Worm (Caenorhabditis elegans) whole organism, young adult: ENCODE measurements around the gene pelo-1.

Experiments used
- B0336.3 ChIP-seq: fragments of 200-800 bp; sonication (Bioruptor generic); IDR thresholded peaks from 2 replicates; pipeline ENCODE4 v1.3.6; 2022; ENCODE audit warnings: missing genetic modification characterization, missing compliant biosample characterization
- C06A6.2 ChIP-seq: fragments of 200-800 bp; sonication (Bioruptor generic); conservative IDR thresholded peaks from 2 replicates; pipeline ENCODE4 v1.3.6; 2022; ENCODE audit warnings: missing genetic modification characterization, missing compliant biosample characterization
- D2030.7 ChIP-seq: fragments of 200-800 bp; sonication (Bioruptor generic); IDR thresholded peaks from 2 replicates; pipeline ENCODE4 v1.3.6; 2022; ENCODE audit warnings: missing genetic modification reagents, missing genetic modification characterization, missing compliant biosample characterization
- F10E7.11 ChIP-seq: sonication (generic microtip); optimal IDR thresholded peaks from 2 replicates; lab custom pipeline; 2017; ENCODE audit warnings: mild to moderate bottlenecking, missing genetic modification characterization, moderate library complexity, missing compliant biosample characterization
- F23B12.7 ChIP-seq: sonication (generic microtip); optimal IDR thresholded peaks from 2 replicates; lab custom pipeline; 2017; ENCODE audit warnings: missing genetic modification characterization, mild to moderate bottlenecking, missing compliant biosample characterization, antibody characterized with exemption, moderate library complexity; ENCODE audit not compliant: insufficient read depth
- F55B11.4 ChIP-seq: sonication (generic microtip); optimal IDR thresholded peaks from 2 replicates; lab custom pipeline; 2016; ENCODE audit warnings: missing compliant biosample characterization, missing genetic modification characterization, borderline replicate concordance; ENCODE audit not compliant: insufficient read depth
- K11D2.4 ChIP-seq: fragments of 200-800 bp; sonication (Bioruptor generic); IDR thresholded peaks from 2 replicates; pipeline ENCODE4 v1.3.6; 2022; ENCODE audit warnings: missing genetic modification reagents, missing genetic modification characterization, missing compliant biosample characterization
- Y53G8AR.9 ChIP-seq: fragments of 200-800 bp; sonication (Bioruptor generic); conservative IDR thresholded peaks from 2 replicates; pipeline ENCODE4 v1.3.6; 2022; ENCODE audit warnings: missing genetic modification reagents, missing genetic modification characterization, missing compliant biosample characterization
- atf-7 ChIP-seq: sonication (generic microtip); optimal IDR thresholded peaks from 2 replicates; lab custom pipeline; 2017; ENCODE audit warnings: mild to moderate bottlenecking, missing genetic modification characterization, missing compliant biosample characterization
- athp-1 ChIP-seq: sonication (generic microtip); optimal IDR thresholded peaks from 2 replicates; lab custom pipeline; 2017; ENCODE audit warnings: mild to moderate bottlenecking, missing genetic modification characterization, missing compliant biosample characterization
- attf-3 ChIP-seq: fragments of 200-800 bp; sonication (Bioruptor generic); conservative IDR thresholded peaks from 2 replicates; pipeline ENCODE4 v1.3.6; 2022; ENCODE audit warnings: missing genetic modification reagents, missing genetic modification characterization, missing compliant biosample characterization
- attf-5 ChIP-seq: fragments of 200-800 bp; sonication (Bioruptor generic); optimal IDR thresholded peaks from 2 replicates; lab custom pipeline; 2018; ENCODE audit warnings: mild to moderate bottlenecking, missing genetic modification characterization, missing compliant biosample characterization
- cebp-1 ChIP-seq, 2 experiments: fragments of 200-800 bp in 1 of 2; sonication (Bioruptor generic) in 1 of 2; sonication (generic microtip) in 1 of 2; IDR thresholded peaks in 1 of 2; optimal IDR thresholded peaks in 1 of 2; 2 replicates each; pipeline versions ENCODE4 v1.3.6 to Lab custom; 2017 to 2022; ENCODE audit warnings: missing compliant biosample characterization in 2 of 2, missing genetic modification characterization in 2 of 2, mild to moderate bottlenecking in 1 of 2, missing genetic modification reagents in 1 of 2, moderate library complexity in 1 of 2
- ceh-100 ChIP-seq: fragments of 200-800 bp; sonication (Bioruptor generic); IDR thresholded peaks from 2 replicates; pipeline ENCODE4 v1.3.6; 2022; ENCODE audit warnings: missing genetic modification reagents, missing genetic modification characterization, missing compliant biosample characterization
- ceh-27 ChIP-seq: fragments of 200-800 bp; sonication (Bioruptor generic); optimal IDR thresholded peaks from 2 replicates; lab custom pipeline; 2018; ENCODE audit warnings: mild to moderate bottlenecking, missing genetic modification characterization, moderate library complexity, missing compliant biosample characterization
- chd-7 ChIP-seq: sonication (generic microtip); optimal IDR thresholded peaks from 2 replicates; lab custom pipeline; 2016; ENCODE audit warnings: mild to moderate bottlenecking, missing genetic modification characterization, moderate library complexity, missing compliant biosample characterization
- dox-1 ChIP-seq: fragments of 200-800 bp; sonication (Bioruptor generic); IDR thresholded peaks from 2 replicates; pipeline ENCODE4 v1.3.6; 2022; ENCODE audit warnings: missing genetic modification reagents, missing genetic modification characterization, missing compliant biosample characterization
- egl-18 ChIP-seq: fragments of 200-800 bp; sonication (Bioruptor generic); IDR thresholded peaks from 2 replicates; pipeline ENCODE4 v1.3.6; 2022; ENCODE audit warnings: missing genetic modification reagents, missing genetic modification characterization, missing compliant biosample characterization
- egl-44 ChIP-seq: fragments of 200-800 bp; sonication (Bioruptor generic); IDR thresholded peaks from 2 replicates; pipeline ENCODE4 v1.3.6; 2022; ENCODE audit warnings: missing genetic modification reagents, missing genetic modification characterization, missing compliant biosample characterization
- ekl-4 ChIP-seq: fragments of 200-800 bp; sonication (Bioruptor generic); IDR thresholded peaks from 2 replicates; pipeline ENCODE4 v1.3.6; 2022; ENCODE audit warnings: missing genetic modification reagents, missing genetic modification characterization, missing compliant biosample characterization
- ets-4 ChIP-seq: fragments of 200-800 bp; sonication (Bioruptor generic); optimal IDR thresholded peaks from 2 replicates; lab custom pipeline; 2018; ENCODE audit warnings: mild to moderate bottlenecking, missing genetic modification characterization, missing compliant biosample characterization
- gei-17 ChIP-seq: fragments of 200-800 bp; sonication (Bioruptor generic); optimal IDR thresholded peaks from 2 replicates; lab custom pipeline; 2018; ENCODE audit warnings: mild to moderate bottlenecking, missing genetic modification characterization, missing compliant biosample characterization
- let-526 ChIP-seq: fragments of 200-800 bp; sonication (Bioruptor generic); IDR thresholded peaks from 2 replicates; pipeline ENCODE4 v1.3.6; 2022; ENCODE audit warnings: missing genetic modification reagents, missing genetic modification characterization, missing compliant biosample characterization
- lin-35 ChIP-seq, 3 experiments: fragments of 150-350 bp in 2 of 3; sonication (generic microtip) in 1 of 3; optimal IDR thresholded peaks; 2 replicates each; lab custom pipeline; 2014 to 2018; ENCODE audit warnings: missing biosample characterization in 3 of 3, missing genetic modification characterization in 3 of 3, missing genetic modification reagents in 3 of 3
- lin-40 ChIP-seq: sonication (generic microtip); optimal IDR thresholded peaks from 2 replicates; lab custom pipeline; 2016; ENCODE audit warnings: missing genetic modification characterization, mild to moderate bottlenecking, missing compliant biosample characterization, missing genotype, missing genetic modification reagents
- lin-54 ChIP-seq: fragments of 200-800 bp; sonication (Bioruptor generic); optimal IDR thresholded peaks from 2 replicates; lab custom pipeline; 2018; ENCODE audit warnings: mild to moderate bottlenecking, missing genetic modification characterization, missing compliant biosample characterization
- madf-10 ChIP-seq: sonication (generic microtip); optimal IDR thresholded peaks from 2 replicates; lab custom pipeline; 2016; ENCODE audit warnings: mild to moderate bottlenecking, missing genetic modification characterization, missing compliant biosample characterization
- madf-3 ChIP-seq: fragments of 200-800 bp; sonication (Bioruptor generic); IDR thresholded peaks from 2 replicates; pipeline ENCODE4 v1.3.6; 2022; ENCODE audit warnings: missing genetic modification reagents, missing genetic modification characterization, missing compliant biosample characterization
- madf-6 ChIP-seq: fragments of 200-800 bp; sonication (Bioruptor generic); IDR thresholded peaks from 2 replicates; pipeline ENCODE4 v1.3.6; 2022; ENCODE audit warnings: missing genetic modification reagents, missing genetic modification characterization, missing compliant biosample characterization
- mcd-1 ChIP-seq: fragments of 200-800 bp; sonication (Bioruptor generic); IDR thresholded peaks from 2 replicates; pipeline ENCODE4 v1.3.6; 2022; ENCODE audit warnings: missing genetic modification reagents, missing genetic modification characterization, missing compliant biosample characterization
- nfya-1 ChIP-seq: sonication (generic microtip); optimal IDR thresholded peaks from 2 replicates; lab custom pipeline; 2017; ENCODE audit warnings: antibody characterized with exemption, missing compliant biosample characterization, missing genetic modification characterization, borderline replicate concordance; ENCODE audit not compliant: insufficient read depth
- nfyb-1 ChIP-seq: fragments of 200-800 bp; sonication (Bioruptor generic); IDR thresholded peaks from 2 replicates; pipeline ENCODE4 v1.3.6; 2022; ENCODE audit warnings: missing genetic modification reagents, missing genetic modification characterization, missing compliant biosample characterization
- nhr-27 ChIP-seq: fragments of 200-800 bp; sonication (Bioruptor generic); optimal IDR thresholded peaks from 2 replicates; lab custom pipeline; 2018; ENCODE audit warnings: mild to moderate bottlenecking, missing genetic modification characterization, moderate library complexity, missing compliant biosample characterization
- nhr-90 ChIP-seq: sonication (generic microtip); optimal IDR thresholded peaks from 2 replicates; lab custom pipeline; 2016; ENCODE audit warnings: missing genotype, mild to moderate bottlenecking, missing genetic modification characterization, missing compliant biosample characterization
- pbrm-1 ChIP-seq: fragments of 200-800 bp; sonication (Bioruptor generic); IDR thresholded peaks from 2 replicates; pipeline ENCODE4 v1.3.6; 2022; ENCODE audit warnings: missing genetic modification reagents, missing genetic modification characterization, missing compliant biosample characterization
- pha-4 ChIP-seq: fragments of 150-350 bp; sonication (generic microtip); optimal IDR thresholded peaks from 2 replicates; lab custom pipeline; 2014; ENCODE audit warnings: missing biosample characterization, missing genetic modification reagents, missing genetic modification characterization
- repo-1 ChIP-seq: sonication (generic microtip); optimal IDR thresholded peaks from 2 replicates; lab custom pipeline; 2017; ENCODE audit warnings: mild to moderate bottlenecking, missing genetic modification characterization, missing compliant biosample characterization
- snpc-4 ChIP-seq, 5 experiments: fragments of 150-350 bp in 1 of 5; sonication (generic microtip) in 4 of 5; optimal IDR thresholded peaks; 2 replicates each; lab custom pipeline; 2014 to 2018; ENCODE audit warnings: missing genetic modification characterization in 5 of 5, missing biosample characterization in 3 of 5, antibody characterized with exemption in 2 of 5, mild to moderate bottlenecking in 2 of 5, missing compliant biosample characterization in 2 of 5, missing genotype in 2 of 5, moderate library complexity in 2 of 5, missing genetic modification reagents in 1 of 5
- somi-1 ChIP-seq: fragments of 200-800 bp; sonication (Bioruptor generic); optimal IDR thresholded peaks from 2 replicates; lab custom pipeline; 2018; ENCODE audit warnings: mild to moderate bottlenecking, missing genetic modification characterization, missing compliant biosample characterization
- sptf-2 ChIP-seq: fragments of 200-800 bp; sonication (Bioruptor generic); optimal IDR thresholded peaks from 2 replicates; lab custom pipeline; 2018; ENCODE audit warnings: mild to moderate bottlenecking, missing genetic modification characterization, missing compliant biosample characterization
- tlf-1 ChIP-seq: fragments of 200-800 bp; sonication (Bioruptor generic); optimal IDR thresholded peaks from 2 replicates; lab custom pipeline; 2018; ENCODE audit warnings: mild to moderate bottlenecking, missing genetic modification characterization, missing compliant biosample characterization
- unc-62 ChIP-seq: fragments of 150-350 bp; optimal IDR thresholded peaks from 2 replicates; lab custom pipeline; 2014; ENCODE audit warnings: missing biosample characterization, missing genetic modification reagents, missing genetic modification characterization
- zfh-2 ChIP-seq: fragments of 200-800 bp; sonication (Bioruptor generic); conservative IDR thresholded peaks from 2 replicates; pipeline ENCODE4 v1.3.6; 2022; ENCODE audit warnings: missing genetic modification reagents, missing genetic modification characterization, missing compliant biosample characterization
- zim-3 ChIP-seq: sonication (generic microtip); optimal IDR thresholded peaks from 2 replicates; lab custom pipeline; 2017; ENCODE audit warnings: mild to moderate bottlenecking, missing genetic modification characterization, moderate library complexity, missing compliant biosample characterization
- ztf-18 ChIP-seq: sonication (generic microtip); optimal IDR thresholded peaks from 2 replicates; lab custom pipeline; 2016; ENCODE audit warnings: missing genotype, mild to moderate bottlenecking, missing genetic modification characterization, missing compliant biosample characterization
- ztf-26 ChIP-seq: sonication (generic microtip); optimal IDR thresholded peaks from 2 replicates; lab custom pipeline; 2017; ENCODE audit warnings: missing genetic modification characterization, missing compliant biosample characterization

The pelo-1 gene

DNA sequence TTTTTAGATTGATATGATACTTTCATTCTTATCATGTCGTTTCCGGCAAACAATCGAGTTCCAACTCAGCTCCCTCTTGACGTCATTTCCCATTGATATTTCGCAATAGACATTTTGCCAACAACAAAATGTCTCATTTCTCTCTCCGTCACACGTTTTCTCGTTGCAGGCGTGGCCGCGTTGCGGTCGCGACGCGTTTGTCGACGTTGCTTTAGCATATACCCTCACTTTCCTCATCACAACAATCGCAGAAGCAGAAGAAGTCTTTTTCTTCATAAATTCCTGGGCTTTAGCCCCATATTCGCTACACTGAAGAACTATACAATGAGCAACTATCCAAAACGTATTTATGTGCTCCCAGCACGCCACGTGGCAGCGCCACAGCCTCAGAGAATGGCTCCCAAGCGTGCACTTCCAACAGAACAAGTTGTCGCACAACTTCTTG, 10.3 kb downstream of the pelo-1 start, which contains the start of gene xbp-1:
Gene xbp-1 (plus strand): TSS at position 151 of the 445 bp plus-strand sequence.
- TF ChIP-seq sptf-2 (peak; percentile 32), tlf-1 (GFP tag; lab: Kevin White, UChicago) (peak; percentile 78), cebp-1 (GFP tag; IDR thresholded peaks at IDR 0.05; lab: Robert Waterston, UW) (peak; percentile 100), cebp-1 (tag; optimal IDR thresholded peaks at IDR 0.05; lab: Kevin White, UChicago) (peak; percentile 100), pbrm-1 (GFP tag; lab: Robert Waterston, UW) (peak; percentile 55; the same call in 1 of the 2 replicates), snpc-4 (GFP tag; optimal IDR thresholded peaks at IDR 0.05; lab: Kevin White, UChicago) (no peak), snpc-4 (tag; optimal IDR thresholded peaks at IDR 0.05; lab: Kevin White, UChicago) (peak; percentile 52 to 71 (median 56)), chd-7 (peak; percentile 77), F55B11.4 (no peak), F23B12.7 (tag; lab: Kevin White, UChicago) (peak; percentile 31), atf-7 (tag; lab: Kevin White, UChicago) (peak; percentile 99), ztf-18 (tag; lab: Kevin White, UChicago) (peak; percentile 64), zim-3 (tag; lab: Kevin White, UChicago) (no peak), gei-17 (GFP tag; lab: Kevin White, UChicago) (peak; percentile 38), nhr-27 (tag; lab: Kevin White, UChicago) (no peak), madf-10 (tag; lab: Kevin White, UChicago) (peak; percentile 91), egl-44 (peak; percentile 70; the same call in 1 of the 2 replicates), let-526 (GFP tag; lab: Robert Waterston, UW) (peak; percentile 59; the same call in 1 of the 2 replicates), ztf-26 (peak; percentile 44), Y53G8AR.9 (GFP tag; lab: Robert Waterston, UW) (0 out of 2 replicates have a peak, but pooled peaks have one; percentile 56), nhr-90 (peak; percentile 79), somi-1 (GFP tag; lab: Kevin White, UChicago) (peak; percentile 59), athp-1 (tag; lab: Kevin White, UChicago) (peak; percentile 41), pha-4 (tag; lab: Kevin White, UChicago) (peak; percentile 94), D2030.7 (no peak), madf-3 (GFP tag; lab: Robert Waterston, UW) (peak; percentile 95), ekl-4 (GFP tag; lab: Robert Waterston, UW) (peak; percentile 78), C06A6.2 (GFP tag; lab: Robert Waterston, UW) (peak; percentile 62), dox-1 (GFP tag; lab: Robert Waterston, UW) (peak; percentile 92), lin-54 (GFP tag; lab: Kevin White, UChicago) (peak; percentile 67), zfh-2 (peak; percentile 85), unc-62 (GFP tag; lab: Kevin White, UChicago) (peak; percentile 76), ets-4 (GFP tag; lab: Kevin White, UChicago) (peak; percentile 95), K11D2.4 (GFP tag; lab: Robert Waterston, UW) (no peak; the same call in 1 of the 2 replicates), F10E7.11 (no peak), madf-6 (peak; percentile 38; the same call in 1 of the 2 replicates), egl-18 (GFP tag; lab: Robert Waterston, UW) (0 out of 2 replicates have a peak, but pooled peaks have one; percentile 23), attf-3 (GFP tag; lab: Robert Waterston, UW) (no peak), lin-40 (peak; percentile 84), mcd-1 (GFP tag; lab: Robert Waterston, UW) (peak; percentile 64), ceh-27 (peak; percentile 69), nfya-1 (no peak), B0336.3 (peak; percentile 80), lin-35 (GFP tag; optimal IDR thresholded peaks at IDR 0.05; lab: Kevin White, UChicago) (peak in 1 of 3 experiments; percentile 48), attf-5 (GFP tag; lab: Kevin White, UChicago) (peak; percentile 98), ceh-100 (GFP tag; lab: Robert Waterston, UW) (no peak), nfyb-1 (peak; percentile 93), repo-1 (tag; lab: Kevin White, UChicago) (no peak)
